Worm (Caenorhabditis elegans): ENCODE measurements around the gene mutd-1.

The mutd-1 gene

ce11 chrIV:7182818-7183217, 48.9 kb upstream of the mutd-1 start (continued):
- no peak for TF ChIP-seq zfp-3 (GFP tag; conservative IDR thresholded peaks at IDR 0.05)
- no peak for TF ChIP-seq F26F4.8 (GFP tag; conservative IDR thresholded peaks at IDR 0.05)
- TF ChIP-seq dmd-9 (GFP tag; IDR thresholded peaks at IDR 0.05): no peak
- peak; percentile 94 for TF ChIP-seq dmd-6 (GFP tag; IDR thresholded peaks at IDR 0.05)
- TF ChIP-seq tra-1 (GFP tag; IDR thresholded peaks at IDR 0.05): 0 out of 2 replicates have a peak, but pooled peaks have one; percentile 49
- no peak for TF ChIP-seq set-16 (GFP tag; IDR thresholded peaks at IDR 0.05)
- TF ChIP-seq Y75B8A.6 (GFP tag; IDR thresholded peaks at IDR 0.05): no peak
- TF ChIP-seq tag-97 (GFP tag; IDR thresholded peaks at IDR 0.05): no peak
- no peak for TF ChIP-seq ztf-11 (tag; optimal IDR thresholded peaks at IDR 0.05)
- no peak for TF ChIP-seq cey-2 (tag; optimal IDR thresholded peaks at IDR 0.05; ENCODE audit: borderline replicate concordance, insufficient read depth)
- no peak for TF ChIP-seq ctbp-1 (GFP tag; IDR thresholded peaks at IDR 0.05)
- TF ChIP-seq nhr-102 (tag; optimal IDR thresholded peaks at IDR 0.05): peak; percentile 52
- TF ChIP-seq zag-1 (tag; optimal IDR thresholded peaks at IDR 0.05): no peak
- no peak for TF ChIP-seq ceh-32 (tag; optimal IDR thresholded peaks at IDR 0.05; ENCODE audit: poor library complexity)
- no peak for TF ChIP-seq arid-1 (GFP tag; conservative IDR thresholded peaks at IDR 0.05)
- TF ChIP-seq nhr-28 (tag; optimal IDR thresholded peaks at IDR 0.05): no peak
- no peak for TF ChIP-seq madf-9 (GFP tag; conservative IDR thresholded peaks at IDR 0.05)

ce11 chrIV:7180304-7180703, 46.4 kb upstream of the mutd-1 start, which contains the start of gene cest-10:
TSS of gene cest-10 (plus strand) at chrIV:7180557.
- TF ChIP-seq nhr-102 (tag; optimal IDR thresholded peaks at IDR 0.05) (peak; percentile 49), madf-9 (GFP tag; conservative IDR thresholded peaks at IDR 0.05) (no peak), aha-1 (tag) (peak; percentile 56), tra-1 (GFP tag; IDR thresholded peaks at IDR 0.05) (peak; percentile 90), mxl-2 (GFP tag; conservative IDR thresholded peaks at IDR 0.05) (no peak), pqm-1 (tag; optimal IDR thresholded peaks at IDR 0.05) (peak; percentile 78), lin-15B (tag; optimal IDR thresholded peaks at IDR 0.05) (no peak), dve-1 (tag; optimal IDR thresholded peaks at IDR 0.05; ENCODE audit: insufficient read depth) (peak; percentile 89), zfp-3 (GFP tag; conservative IDR thresholded peaks at IDR 0.05) (no peak), nhr-77 (tag; optimal IDR thresholded peaks at IDR 0.05) (peak; percentile 69), rbr-2 (tag; optimal IDR thresholded peaks at IDR 0.05) (no peak), lsy-2 (tag; optimal IDR thresholded peaks at IDR 0.05) (no peak), nhr-28 (tag; optimal IDR thresholded peaks at IDR 0.05) (peak; percentile 99), Y75B8A.6 (GFP tag; IDR thresholded peaks at IDR 0.05) (0 out of 2 replicates have a peak, but pooled peaks have one; percentile 22), daf-16 (GFP tag; optimal IDR thresholded peaks at IDR 0.05) (peak in 1 of 2 experiments; percentile 67), daf-16 (tag; optimal IDR thresholded peaks at IDR 0.05) (peak; percentile 93), hlh-11 (tag; optimal IDR thresholded peaks at IDR 0.05) (peak; percentile 68), F37D6.2 (tag; optimal IDR thresholded peaks at IDR 0.05) (no peak), pha-4 (GFP tag; IDR thresholded peaks at IDR 0.05) (peak; percentile 32; the same call in 1 of the 2 replicates), pha-4 (tag; optimal IDR thresholded peaks at IDR 0.05) (no peak), gei-8 (GFP tag; optimal IDR thresholded peaks at IDR 0.05) (peak; percentile 2), madf-5 (GFP tag; IDR thresholded peaks at IDR 0.05) (no peak), dmd-6 (GFP tag; IDR thresholded peaks at IDR 0.05) (peak; percentile 96), ceh-44 (GFP tag; IDR thresholded peaks at IDR 0.05) (no peak), nhr-48 (tag; optimal IDR thresholded peaks at IDR 0.05) (peak; percentile 64)

ce11 chrIV:7178942-7179341, 45.1 kb upstream of the mutd-1 start, which contains the start of gene C42D4.3:
TSS of gene C42D4.3 (plus strand) at chrIV:7179239.
- peak; percentile 30 for TF ChIP-seq dve-1 (tag; optimal IDR thresholded peaks at IDR 0.05; ENCODE audit: insufficient read depth)
- no peak for TF ChIP-seq unc-62 (GFP tag; optimal IDR thresholded peaks at IDR 0.05 in 1 of 2)
- TF ChIP-seq unc-62 (tag; optimal IDR thresholded peaks at IDR 0.05): no peak
- TF ChIP-seq saeg-2 (GFP tag; IDR thresholded peaks at IDR 0.05): no peak
- peak; percentile 70 for TF ChIP-seq cey-2 (tag; optimal IDR thresholded peaks at IDR 0.05; ENCODE audit: borderline replicate concordance, insufficient read depth)
